Worm (Caenorhabditis elegans) whole organism, early embryonic: ENCODE results near the gene dkc-1.

ENCODE experiments used
- B0310.2 ChIP-seq: sonication (generic microtip); optimal IDR thresholded peaks from 2 replicates; lab custom pipeline; 2016; ENCODE audit warnings: mild to moderate bottlenecking, missing genetic modification characterization, missing compliant biosample characterization
- aly-1 ChIP-seq: sonication (generic microtip); optimal IDR thresholded peaks from 2 replicates; lab custom pipeline; 2016; ENCODE audit warnings: missing genetic modification characterization, missing compliant biosample characterization
- ama-1 ChIP-seq: fragments of 150-350 bp; optimal IDR thresholded peaks from 2 replicates; lab custom pipeline; 2014
- ceh-13 ChIP-seq: fragments of 200-800 bp; sonication (Bioruptor generic); optimal IDR thresholded peaks from 2 replicates; lab custom pipeline; 2018; ENCODE audit warnings: mild to moderate bottlenecking, missing genetic modification characterization, missing compliant biosample characterization
- ceh-36 ChIP-seq: sonication (generic microtip); optimal IDR thresholded peaks from 2 replicates; lab custom pipeline; 2016; ENCODE audit warnings: missing genetic modification characterization, inconsistent platforms, missing compliant biosample characterization
- flt-1 ChIP-seq: fragments of 200-800 bp; sonication (Bioruptor generic); IDR thresholded peaks from 2 replicates; pipeline ENCODE4 v1.3.6; 2022; ENCODE audit warnings: missing genetic modification characterization, missing compliant biosample characterization
- hmg-4 ChIP-seq: fragments of 200-800 bp; sonication (Bioruptor generic); optimal IDR thresholded peaks from 2 replicates; lab custom pipeline; 2018; ENCODE audit warnings: mild to moderate bottlenecking, missing genetic modification characterization, missing compliant biosample characterization
- hnd-1 ChIP-seq: sonication (generic microtip); optimal IDR thresholded peaks from 2 replicates; lab custom pipeline; 2016; ENCODE audit warnings: missing genetic modification characterization, missing compliant biosample characterization
- tbx-11 ChIP-seq: fragments of 200-800 bp; sonication (Bioruptor generic); IDR thresholded peaks from 2 replicates; pipeline ENCODE4 v1.3.6; 2022; ENCODE audit warnings: missing genetic modification characterization, missing compliant biosample characterization
- tbx-37 ChIP-seq: fragments of 200-800 bp; sonication (Bioruptor generic); conservative IDR thresholded peaks from 2 replicates; pipeline ENCODE4 v1.3.6; 2022; ENCODE audit warnings: missing genetic modification reagents, missing genetic modification characterization, missing compliant biosample characterization

DNA sequence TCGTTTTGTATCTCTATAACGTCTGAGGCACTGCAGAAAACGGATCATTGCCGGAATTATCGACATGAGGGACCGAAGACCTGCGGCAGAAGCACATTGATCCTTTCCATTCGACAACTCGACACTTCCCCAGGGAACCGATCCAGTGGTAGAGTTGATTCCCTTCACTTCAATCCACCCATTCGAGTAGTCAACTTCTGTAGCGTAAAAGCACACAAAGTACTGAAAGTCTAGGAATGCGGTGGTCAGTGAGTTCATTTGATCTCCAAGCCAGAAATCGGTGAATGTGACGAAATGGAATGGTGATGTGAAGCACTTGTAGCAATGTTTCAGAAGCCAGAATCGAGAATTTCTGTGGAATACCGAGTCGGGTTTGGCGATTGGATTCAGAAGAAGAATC lies 43.7 kb upstream of the dkc-1 start:
- TF ChIP-seq tbx-11 (no peak), B0310.2 (tag; lab: Kevin White, UChicago) (no peak), ama-1 (lab: Kevin White, UChicago) (no peak), hmg-4 (GFP tag; lab: Kevin White, UChicago) (no peak), hnd-1 (tag; lab: Kevin White, UChicago) (no peak), flt-1 (GFP tag; lab: Robert Waterston, UW) (no peak), ceh-13 (GFP tag; lab: Kevin White, UChicago) (no peak), tbx-37 (no peak), aly-1 (tag; lab: Kevin White, UChicago) (no peak), ceh-36 (tag; lab: Kevin White, UChicago) (no peak)
